Worm (Caenorhabditis elegans) whole organism, mixed stage, embryonic: ENCODE data around the gene Y94H6A.7.

Experiments
- elt-1 ChIP-seq: sonication (generic microtip); optimal IDR thresholded peaks from 2 replicates; lab custom pipeline; 2017; ENCODE audit warnings: missing genetic modification characterization, mild to moderate bottlenecking, missing compliant biosample characterization, antibody characterized with exemption, moderate library complexity, borderline replicate concordance; ENCODE audit not compliant: insufficient read depth
- lin-13 ChIP-seq: fragments of 150-350 bp; optimal IDR thresholded peaks from 2 replicates; lab custom pipeline; 2014; ENCODE audit warnings: missing biosample characterization, missing genetic modification characterization
- nhr-28 ChIP-seq: fragments of 150-350 bp; optimal IDR thresholded peaks from 2 replicates; lab custom pipeline; 2014; ENCODE audit warnings: missing biosample characterization, missing genetic modification characterization
- nhr-76 ChIP-seq: sonication (generic microtip); optimal IDR thresholded peaks from 2 replicates; lab custom pipeline; 2017; ENCODE audit warnings: missing biosample characterization, missing genetic modification characterization
- pha-4 ChIP-seq: fragments of 150-350 bp; optimal IDR thresholded peaks from 2 replicates; lab custom pipeline; 2018; ENCODE audit warnings: missing biosample characterization, missing genetic modification reagents, missing genetic modification characterization
- unc-39 ChIP-seq: fragments of 150-350 bp; optimal IDR thresholded peaks from 2 replicates; lab custom pipeline; 2014; ENCODE audit warnings: missing biosample characterization, missing genetic modification characterization
- ztf-11 ChIP-seq: fragments of 150-350 bp; optimal IDR thresholded peaks from 2 replicates; lab custom pipeline; 2014; ENCODE audit warnings: missing biosample characterization, missing genetic modification characterization

ce11 chrIV:2750607-2751006, 34.2 kb upstream of the Y94H6A.7 start:
- no peak for TF ChIP-seq nhr-76 (tag; lab: Kevin White, UChicago)
- TF ChIP-seq nhr-28 (tag; lab: Kevin White, UChicago) = no peak
- no peak for TF ChIP-seq lin-13
- TF ChIP-seq pha-4 (tag; lab: Kevin White, UChicago) = no peak
- no peak for TF ChIP-seq ztf-11
- TF ChIP-seq elt-1 = no peak
- no peak for TF ChIP-seq unc-39
